Worm (Caenorhabditis elegans) whole organism, mixed stage, embryonic: ENCODE measurements around the gene fip-1.

Experiments used
- M03D4.4 ChIP-seq: sonication (generic microtip); optimal IDR thresholded peaks from 2 replicates; lab custom pipeline; 2017; ENCODE audit warnings: mild to moderate bottlenecking, missing genetic modification characterization, missing compliant biosample characterization
- bed-3 ChIP-seq: fragments of 200-800 bp; sonication (Bioruptor generic); optimal IDR thresholded peaks from 3 replicates; lab custom pipeline; 2018; ENCODE audit warnings: mild to moderate bottlenecking, missing genetic modification characterization, moderate library complexity, missing compliant biosample characterization
- blmp-1 ChIP-seq: fragments of 150-350 bp; optimal IDR thresholded peaks from 2 replicates; lab custom pipeline; 2014; ENCODE audit warnings: missing biosample characterization, missing genetic modification characterization
- ceh-39 ChIP-seq: fragments of 150-350 bp; optimal IDR thresholded peaks from 2 replicates; lab custom pipeline; 2014; ENCODE audit warnings: missing biosample characterization, missing genetic modification characterization
- ceh-43 ChIP-seq: fragments of 200-800 bp; sonication (Bioruptor generic); optimal IDR thresholded peaks from 2 replicates; lab custom pipeline; 2018; ENCODE audit warnings: mild to moderate bottlenecking, missing genetic modification characterization, moderate library complexity, missing compliant biosample characterization
- ceh-83 ChIP-seq: fragments of 200-800 bp; sonication (Bioruptor generic); optimal IDR thresholded peaks from 2 replicates; lab custom pipeline; 2018; ENCODE audit warnings: mild to moderate bottlenecking, missing genetic modification characterization, missing compliant biosample characterization
- ces-1 ChIP-seq: fragments of 150-350 bp; optimal IDR thresholded peaks from 2 replicates; lab custom pipeline; 2014; ENCODE audit warnings: missing biosample characterization, missing genetic modification reagents, missing genetic modification characterization
- cnd-1 ChIP-seq: fragments of 200-800 bp; sonication (Bioruptor generic); optimal IDR thresholded peaks from 2 replicates; lab custom pipeline; 2018; ENCODE audit warnings: mild to moderate bottlenecking, missing genetic modification characterization, missing compliant biosample characterization
- drap-1 ChIP-seq: fragments of 200-800 bp; sonication (Bioruptor generic); optimal IDR thresholded peaks from 3 replicates; lab custom pipeline; 2018; ENCODE audit warnings: mild to moderate bottlenecking, missing genetic modification characterization, missing compliant biosample characterization
- elt-1 ChIP-seq: sonication (generic microtip); optimal IDR thresholded peaks from 2 replicates; lab custom pipeline; 2017; ENCODE audit warnings: missing genetic modification characterization, mild to moderate bottlenecking, missing compliant biosample characterization, antibody characterized with exemption, moderate library complexity, borderline replicate concordance; ENCODE audit not compliant: insufficient read depth
- elt-3 ChIP-seq: fragments of 150-350 bp; optimal IDR thresholded peaks from 2 replicates; lab custom pipeline; 2014; ENCODE audit warnings: missing biosample characterization, missing genetic modification characterization
- flh-1 ChIP-seq: fragments of 200-800 bp; sonication (Bioruptor generic); optimal IDR thresholded peaks from 2 replicates; lab custom pipeline; 2018; ENCODE audit warnings: mild to moderate bottlenecking, missing genetic modification characterization, moderate library complexity, missing compliant biosample characterization
- ham-2 ChIP-seq: fragments of 200-800 bp; sonication (Bioruptor generic); optimal IDR thresholded peaks from 2 replicates; lab custom pipeline; 2018; ENCODE audit warnings: mild to moderate bottlenecking, missing genetic modification characterization, missing compliant biosample characterization
- hlh-1 ChIP-seq: fragments of 150-350 bp; optimal IDR thresholded peaks from 2 replicates; lab custom pipeline; 2014; ENCODE audit warnings: missing biosample characterization, missing genetic modification reagents, missing genetic modification characterization
- lin-13 ChIP-seq: fragments of 150-350 bp; optimal IDR thresholded peaks from 2 replicates; lab custom pipeline; 2014; ENCODE audit warnings: missing biosample characterization, missing genetic modification characterization
- lin-32 ChIP-seq: fragments of 200-800 bp; sonication (Bioruptor generic); optimal IDR thresholded peaks from 2 replicates; lab custom pipeline; 2018; ENCODE audit warnings: mild to moderate bottlenecking, missing genetic modification characterization, missing compliant biosample characterization
- lsy-2 ChIP-seq: fragments of 150-350 bp; optimal IDR thresholded peaks from 2 replicates; lab custom pipeline; 2014; ENCODE audit warnings: missing biosample characterization, missing genetic modification characterization
- mab-5 ChIP-seq: fragments of 150-350 bp; optimal IDR thresholded peaks from 2 replicates; lab custom pipeline; 2014; ENCODE audit warnings: missing biosample characterization, missing genetic modification characterization
- mep-1 ChIP-seq: fragments of 150-350 bp; optimal IDR thresholded peaks from 2 replicates; lab custom pipeline; 2017; ENCODE audit warnings: missing biosample characterization, missing genetic modification reagents, missing genetic modification characterization, inconsistent platforms
- mls-2 ChIP-seq: sonication (generic microtip); optimal IDR thresholded peaks from 2 replicates; lab custom pipeline; 2016; ENCODE audit warnings: mild to moderate bottlenecking, missing genetic modification characterization, moderate library complexity, missing compliant biosample characterization
- nhr-12 ChIP-seq: fragments of 150-350 bp; optimal IDR thresholded peaks from 2 replicates; lab custom pipeline; 2014; ENCODE audit warnings: missing biosample characterization, missing genetic modification characterization
- nhr-2 ChIP-seq: fragments of 150-350 bp; optimal IDR thresholded peaks from 2 replicates; lab custom pipeline; 2014; ENCODE audit warnings: missing biosample characterization, missing genetic modification characterization
- nhr-237 ChIP-seq: fragments of 150-350 bp; optimal IDR thresholded peaks from 2 replicates; lab custom pipeline; 2014; ENCODE audit warnings: missing biosample characterization, missing genetic modification characterization
- nhr-28 ChIP-seq: fragments of 150-350 bp; optimal IDR thresholded peaks from 2 replicates; lab custom pipeline; 2014; ENCODE audit warnings: missing biosample characterization, missing genetic modification characterization
- nhr-76 ChIP-seq: sonication (generic microtip); optimal IDR thresholded peaks from 2 replicates; lab custom pipeline; 2017; ENCODE audit warnings: missing biosample characterization, missing genetic modification characterization
- pha-4 ChIP-seq: fragments of 150-350 bp; optimal IDR thresholded peaks from 2 replicates; lab custom pipeline; 2018; ENCODE audit warnings: missing biosample characterization, missing genetic modification reagents, missing genetic modification characterization
- sem-2 ChIP-seq: fragments of 200-800 bp; sonication (Bioruptor generic); optimal IDR thresholded peaks from 2 replicates; lab custom pipeline; 2018; ENCODE audit warnings: mild to moderate bottlenecking, missing genetic modification characterization, missing compliant biosample characterization
- snpc-4 ChIP-seq: fragments of 150-350 bp; optimal IDR thresholded peaks from 2 replicates; lab custom pipeline; 2014; ENCODE audit warnings: missing biosample characterization, missing genetic modification characterization
- sptf-1 ChIP-seq: sonication (generic microtip); optimal IDR thresholded peaks from 2 replicates; lab custom pipeline; 2017; ENCODE audit warnings: mild to moderate bottlenecking, missing genetic modification characterization, moderate library complexity, missing compliant biosample characterization
- tbx-8 ChIP-seq: fragments of 200-800 bp; sonication (Bioruptor generic); optimal IDR thresholded peaks from 2 replicates; lab custom pipeline; 2018; ENCODE audit warnings: mild to moderate bottlenecking, missing genetic modification characterization, moderate library complexity, missing compliant biosample characterization
- unc-120 ChIP-seq: sonication (generic microtip); optimal IDR thresholded peaks from 2 replicates; lab custom pipeline; 2017; ENCODE audit warnings: missing genetic modification characterization, missing compliant biosample characterization; ENCODE audit not compliant: poor library complexity, severe bottlenecking
- unc-62 ChIP-seq: fragments of 150-350 bp; optimal IDR thresholded peaks from 2 replicates; lab custom pipeline; 2014; ENCODE audit warnings: missing biosample characterization, missing genetic modification reagents, missing genetic modification characterization
- zip-8 ChIP-seq: fragments of 150-350 bp; optimal IDR thresholded peaks from 2 replicates; lab custom pipeline; 2014; ENCODE audit warnings: missing biosample characterization, missing genetic modification characterization
- ztf-11 ChIP-seq: fragments of 150-350 bp; optimal IDR thresholded peaks from 2 replicates; lab custom pipeline; 2014; ENCODE audit warnings: missing biosample characterization, missing genetic modification characterization

fip-1 gene

DNA sequence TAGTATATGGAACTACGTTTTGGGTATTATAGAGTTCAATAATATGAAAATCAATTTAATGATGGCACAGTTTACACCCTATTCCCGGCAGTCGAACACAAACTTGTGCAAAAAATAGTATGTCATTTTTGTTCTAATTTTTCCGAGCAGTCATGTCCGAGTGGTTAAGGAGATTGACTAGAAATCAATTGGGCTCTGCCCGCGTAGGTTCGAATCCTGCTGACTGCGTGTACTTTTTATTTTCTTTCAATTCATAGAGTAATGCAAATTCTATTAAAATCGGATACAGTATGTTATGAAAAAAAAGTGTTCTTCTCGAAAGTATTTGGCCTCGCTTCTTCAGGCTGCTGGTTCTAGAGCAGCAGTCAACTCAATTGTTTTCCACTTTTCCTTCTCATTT lies 6.5 kb downstream of the fip-1 start:
- no peak for TF ChIP-seq ceh-39

DNA sequence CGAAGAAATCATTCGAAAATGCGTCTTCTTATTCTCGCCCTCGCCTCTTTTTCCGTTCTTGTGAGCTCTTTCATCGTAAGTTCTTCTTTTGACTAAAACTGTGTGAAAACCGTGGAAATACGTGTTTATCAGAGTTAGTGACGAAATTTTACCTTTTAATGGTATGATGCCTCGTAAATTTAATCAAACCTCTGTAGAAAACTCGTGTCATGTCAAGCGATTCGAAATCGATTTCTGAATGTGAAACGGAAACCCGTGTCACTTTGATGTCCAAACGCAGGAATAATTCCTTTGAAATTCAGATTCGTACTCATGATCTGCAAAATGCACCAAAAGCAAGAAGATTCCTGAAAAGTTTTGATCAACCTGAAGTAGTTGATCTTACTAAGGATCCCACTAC lies 9.0 kb downstream of the fip-1 start, which contains the start of gene F22B7.3:
TSS of gene F22B7.3 (plus strand) at position 301 of the 400 bp plus-strand sequence.
- TF ChIP-seq mep-1 (tag; lab: Kevin White, UChicago): no peak
- TF ChIP-seq cnd-1 (tag; lab: Kevin White, UChicago): no peak
- TF ChIP-seq mab-5 (tag; lab: Kevin White, UChicago): no peak
- no peak for TF ChIP-seq tbx-8
- TF ChIP-seq lin-13: no peak
- no peak for TF ChIP-seq ztf-11 (tag; lab: Kevin White, UChicago)
- TF ChIP-seq sem-2: no peak
- no peak for TF ChIP-seq zip-8
- TF ChIP-seq nhr-28 (tag; lab: Kevin White, UChicago): no peak
- no peak for TF ChIP-seq unc-62 (GFP tag; lab: Kevin White, UChicago)
- TF ChIP-seq pha-4 (tag; lab: Kevin White, UChicago): no peak
- TF ChIP-seq nhr-2 (tag; lab: Kevin White, UChicago): no peak
- no peak for TF ChIP-seq blmp-1 (tag; lab: Kevin White, UChicago)
- TF ChIP-seq lsy-2 (tag; lab: Kevin White, UChicago): no peak
- no peak for TF ChIP-seq lin-32 (GFP tag; lab: Kevin White, UChicago)
- no peak for TF ChIP-seq nhr-237 (tag; lab: Kevin White, UChicago)

DNA sequence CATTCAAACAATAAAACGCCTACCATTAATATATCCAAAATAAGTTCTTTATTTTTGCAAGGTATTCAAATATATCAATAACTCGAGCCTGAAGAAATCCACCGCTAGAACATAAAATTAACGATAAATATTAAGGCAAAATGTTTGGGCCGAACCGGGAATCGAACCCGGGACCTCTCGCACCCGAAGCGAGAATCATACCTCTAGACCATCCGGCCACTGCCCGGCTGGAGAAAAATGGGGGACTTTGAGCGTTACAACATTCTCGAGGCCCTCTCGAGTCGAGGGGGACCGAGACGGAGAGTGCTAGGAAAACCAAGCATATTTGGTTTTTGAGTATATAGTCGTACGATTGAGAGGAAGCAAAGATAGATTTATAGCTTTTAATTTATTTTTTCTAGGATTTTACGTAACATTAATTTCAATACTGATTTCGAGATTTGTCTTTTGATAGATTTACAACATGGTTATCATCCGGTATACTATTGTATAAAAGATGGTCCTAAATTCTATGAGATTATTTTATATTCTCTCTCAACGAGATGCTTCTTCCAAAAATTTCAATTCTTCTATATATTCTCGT lies 10.8 kb downstream of the fip-1 start, which contains the start of gene flp-23:
TSS of gene flp-23 (plus strand) at position 533 of the 583 bp plus-strand sequence.
- TF ChIP-seq ceh-83 (GFP tag; lab: Kevin White, UChicago) (peak; percentile 89), flh-1 (peak; percentile 52), M03D4.4 (tag; lab: Kevin White, UChicago) (peak; percentile 85), ces-1 (GFP tag; lab: Kevin White, UChicago) (peak; percentile 6), sptf-1 (peak; percentile 88), lsy-2 (tag; lab: Kevin White, UChicago) (no peak), hlh-1 (tag; lab: Kevin White, UChicago) (peak; percentile 0), ceh-43 (peak; percentile 71), cnd-1 (tag; lab: Kevin White, UChicago) (peak; percentile 78), lin-32 (GFP tag; lab: Kevin White, UChicago) (peak; percentile 50), ham-2 (GFP tag; lab: Kevin White, UChicago) (peak; percentile 34), elt-1 (tag; lab: Kevin White, UChicago) (no peak), mls-2 (tag; lab: Kevin White, UChicago) (peak; percentile 87), nhr-28 (tag; lab: Kevin White, UChicago) (no peak), mep-1 (tag; lab: Kevin White, UChicago) (peak; percentile 12), pha-4 (tag; lab: Kevin White, UChicago) (no peak), sem-2 (peak; percentile 73), unc-120 (tag; lab: Kevin White, UChicago) (peak; percentile 66), lin-13 (no peak), drap-1 (GFP tag; lab: Kevin White, UChicago) (peak; percentile 80), bed-3 (GFP tag; lab: Kevin White, UChicago) (peak; percentile 68), zip-8 (no peak), snpc-4 (tag; lab: Kevin White, UChicago) (no peak), nhr-2 (tag; lab: Kevin White, UChicago) (no peak), blmp-1 (tag; lab: Kevin White, UChicago) (peak; percentile 22)

DNA sequence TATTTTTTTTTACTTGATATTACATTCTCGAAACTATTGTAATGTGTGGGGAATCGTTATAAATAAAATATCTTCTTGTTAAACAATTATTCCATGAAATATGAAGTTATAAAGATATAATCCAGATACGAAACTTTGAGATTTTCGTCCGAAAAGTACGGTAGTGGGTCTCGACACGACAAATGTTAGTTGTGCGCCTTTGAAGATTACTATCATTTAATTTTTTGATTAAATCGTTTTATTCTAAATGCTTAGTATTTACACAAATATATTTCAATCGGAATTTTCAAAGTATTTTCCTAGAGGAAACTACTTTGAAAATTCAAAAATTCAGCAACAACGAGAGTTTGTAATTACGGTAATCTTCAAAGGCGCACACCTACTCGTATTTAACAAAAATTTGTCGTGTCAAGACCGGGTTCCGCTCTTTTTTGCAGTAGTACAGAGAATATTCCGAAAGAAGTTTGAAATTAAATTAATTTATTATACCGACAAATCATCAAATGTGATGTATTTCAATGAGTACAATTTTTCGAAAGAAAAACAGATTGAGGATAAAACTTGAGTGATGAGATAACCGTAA lies 12.7 kb downstream of the fip-1 start:
- TF ChIP-seq lin-13: no peak
- no peak for TF ChIP-seq ztf-11 (tag; lab: Kevin White, UChicago)
- no peak for TF ChIP-seq lsy-2 (tag; lab: Kevin White, UChicago)
- TF ChIP-seq ceh-39: no peak
- TF ChIP-seq elt-1 (tag; lab: Kevin White, UChicago): no peak
- TF ChIP-seq ceh-83 (GFP tag; lab: Kevin White, UChicago): no peak
- TF ChIP-seq mab-5 (tag; lab: Kevin White, UChicago): no peak
- TF ChIP-seq ces-1 (GFP tag; lab: Kevin White, UChicago): no peak
- TF ChIP-seq nhr-12 (tag; lab: Kevin White, UChicago): no peak
- no peak for TF ChIP-seq nhr-76 (tag; lab: Kevin White, UChicago)
- TF ChIP-seq cnd-1 (tag; lab: Kevin White, UChicago): no peak
- no peak for TF ChIP-seq nhr-2 (tag; lab: Kevin White, UChicago)
- TF ChIP-seq unc-62 (GFP tag; lab: Kevin White, UChicago): no peak
- no peak for TF ChIP-seq M03D4.4 (tag; lab: Kevin White, UChicago)
- TF ChIP-seq elt-3 (tag; lab: Kevin White, UChicago): no peak
- no peak for TF ChIP-seq pha-4 (tag; lab: Kevin White, UChicago)
- TF ChIP-seq nhr-237 (tag; lab: Kevin White, UChicago): no peak
- TF ChIP-seq tbx-8: no peak
- no peak for TF ChIP-seq ham-2 (GFP tag; lab: Kevin White, UChicago)
- no peak for TF ChIP-seq unc-120 (tag; lab: Kevin White, UChicago)
